Worm (Caenorhabditis elegans) whole organism, late embryonic: ENCODE measurements around the gene sre-53.

Experiments
- C38D4.7 ChIP-seq: fragments of 200-800 bp; sonication (Bioruptor generic); optimal IDR thresholded peaks from 2 replicates; lab custom pipeline; 2018; ENCODE audit warnings: mild to moderate bottlenecking, missing genetic modification characterization, moderate library complexity, missing compliant biosample characterization
- ceh-31 ChIP-seq: sonication (generic microtip); optimal IDR thresholded peaks from 2 replicates; lab custom pipeline; 2016; ENCODE audit warnings: missing genetic modification characterization, missing compliant biosample characterization
- elt-2 ChIP-seq: sonication (generic microtip); optimal IDR thresholded peaks from 2 replicates; lab custom pipeline; 2016; ENCODE audit warnings: missing genetic modification reagents, missing genetic modification characterization, missing compliant biosample characterization
- pqm-1 ChIP-seq: sonication (generic microtip); optimal IDR thresholded peaks from 2 replicates; lab custom pipeline; 2016; ENCODE audit warnings: missing genetic modification characterization, missing compliant biosample characterization
- rnt-1 ChIP-seq: sonication (generic microtip); optimal IDR thresholded peaks from 2 replicates; lab custom pipeline; 2016; ENCODE audit warnings: missing genetic modification characterization, missing compliant biosample characterization

DNA sequence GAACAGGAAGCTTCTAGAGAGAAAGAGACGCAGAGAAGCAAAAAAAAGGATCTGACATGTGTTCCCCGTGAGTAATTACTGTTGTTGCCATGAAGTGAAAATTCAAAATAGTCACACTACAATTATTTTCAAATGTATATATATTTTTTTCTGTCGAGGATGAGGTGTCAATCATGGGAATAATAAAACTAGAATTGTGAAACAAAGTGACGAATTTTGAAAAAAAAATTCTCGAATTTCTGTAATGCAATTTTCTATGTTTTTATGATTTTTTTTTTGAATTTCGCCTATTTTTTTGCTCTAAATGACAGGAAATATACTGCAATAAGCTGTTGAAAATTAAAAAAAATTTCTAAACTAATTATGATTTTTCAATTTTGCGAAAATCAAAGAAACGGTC, 29.9 kb upstream of the sre-53 start:
- TF ChIP-seq C38D4.7 (GFP tag; lab: Kevin White, UChicago) = no peak
- no peak for TF ChIP-seq pqm-1 (tag; lab: Kevin White, UChicago)
- TF ChIP-seq elt-2 = no peak
- no peak for TF ChIP-seq rnt-1 (tag; lab: Kevin White, UChicago)
- TF ChIP-seq ceh-31 (tag; lab: Kevin White, UChicago) = no peak
